Worm (Caenorhabditis elegans) whole organism, mixed stage, embryonic: ENCODE results near the gene igcm-2.

Experiments used
- M03D4.4 ChIP-seq: sonication (generic microtip); optimal IDR thresholded peaks from 2 replicates; lab custom pipeline; 2017; ENCODE audit warnings: mild to moderate bottlenecking, missing genetic modification characterization, missing compliant biosample characterization
- bed-3 ChIP-seq: fragments of 200-800 bp; sonication (Bioruptor generic); optimal IDR thresholded peaks from 3 replicates; lab custom pipeline; 2018; ENCODE audit warnings: mild to moderate bottlenecking, missing genetic modification characterization, moderate library complexity, missing compliant biosample characterization
- blmp-1 ChIP-seq: fragments of 150-350 bp; optimal IDR thresholded peaks from 2 replicates; lab custom pipeline; 2014; ENCODE audit warnings: missing biosample characterization, missing genetic modification characterization
- ceh-43 ChIP-seq: fragments of 200-800 bp; sonication (Bioruptor generic); optimal IDR thresholded peaks from 2 replicates; lab custom pipeline; 2018; ENCODE audit warnings: mild to moderate bottlenecking, missing genetic modification characterization, moderate library complexity, missing compliant biosample characterization
- ceh-83 ChIP-seq: fragments of 200-800 bp; sonication (Bioruptor generic); optimal IDR thresholded peaks from 2 replicates; lab custom pipeline; 2018; ENCODE audit warnings: mild to moderate bottlenecking, missing genetic modification characterization, missing compliant biosample characterization
- ces-1 ChIP-seq: fragments of 150-350 bp; optimal IDR thresholded peaks from 2 replicates; lab custom pipeline; 2014; ENCODE audit warnings: missing biosample characterization, missing genetic modification reagents, missing genetic modification characterization
- cnd-1 ChIP-seq: fragments of 200-800 bp; sonication (Bioruptor generic); optimal IDR thresholded peaks from 2 replicates; lab custom pipeline; 2018; ENCODE audit warnings: mild to moderate bottlenecking, missing genetic modification characterization, missing compliant biosample characterization
- drap-1 ChIP-seq: fragments of 200-800 bp; sonication (Bioruptor generic); optimal IDR thresholded peaks from 3 replicates; lab custom pipeline; 2018; ENCODE audit warnings: mild to moderate bottlenecking, missing genetic modification characterization, missing compliant biosample characterization
- elt-1 ChIP-seq: sonication (generic microtip); optimal IDR thresholded peaks from 2 replicates; lab custom pipeline; 2017; ENCODE audit warnings: missing genetic modification characterization, mild to moderate bottlenecking, missing compliant biosample characterization, antibody characterized with exemption, moderate library complexity, borderline replicate concordance; ENCODE audit not compliant: insufficient read depth
- elt-3 ChIP-seq: fragments of 150-350 bp; optimal IDR thresholded peaks from 2 replicates; lab custom pipeline; 2014; ENCODE audit warnings: missing biosample characterization, missing genetic modification characterization
- flh-1 ChIP-seq: fragments of 200-800 bp; sonication (Bioruptor generic); optimal IDR thresholded peaks from 2 replicates; lab custom pipeline; 2018; ENCODE audit warnings: mild to moderate bottlenecking, missing genetic modification characterization, moderate library complexity, missing compliant biosample characterization
- ham-2 ChIP-seq: fragments of 200-800 bp; sonication (Bioruptor generic); optimal IDR thresholded peaks from 2 replicates; lab custom pipeline; 2018; ENCODE audit warnings: mild to moderate bottlenecking, missing genetic modification characterization, missing compliant biosample characterization
- hlh-1 ChIP-seq: fragments of 150-350 bp; optimal IDR thresholded peaks from 2 replicates; lab custom pipeline; 2014; ENCODE audit warnings: missing biosample characterization, missing genetic modification reagents, missing genetic modification characterization
- lin-13 ChIP-seq: fragments of 150-350 bp; optimal IDR thresholded peaks from 2 replicates; lab custom pipeline; 2014; ENCODE audit warnings: missing biosample characterization, missing genetic modification characterization
- lin-32 ChIP-seq: fragments of 200-800 bp; sonication (Bioruptor generic); optimal IDR thresholded peaks from 2 replicates; lab custom pipeline; 2018; ENCODE audit warnings: mild to moderate bottlenecking, missing genetic modification characterization, missing compliant biosample characterization
- lsy-2 ChIP-seq: fragments of 150-350 bp; optimal IDR thresholded peaks from 2 replicates; lab custom pipeline; 2014; ENCODE audit warnings: missing biosample characterization, missing genetic modification characterization
- mab-5 ChIP-seq: fragments of 150-350 bp; optimal IDR thresholded peaks from 2 replicates; lab custom pipeline; 2014; ENCODE audit warnings: missing biosample characterization, missing genetic modification characterization
- mep-1 ChIP-seq: fragments of 150-350 bp; optimal IDR thresholded peaks from 2 replicates; lab custom pipeline; 2017; ENCODE audit warnings: missing biosample characterization, missing genetic modification reagents, missing genetic modification characterization, inconsistent platforms
- mls-2 ChIP-seq: sonication (generic microtip); optimal IDR thresholded peaks from 2 replicates; lab custom pipeline; 2016; ENCODE audit warnings: mild to moderate bottlenecking, missing genetic modification characterization, moderate library complexity, missing compliant biosample characterization
- nhr-12 ChIP-seq: fragments of 150-350 bp; optimal IDR thresholded peaks from 2 replicates; lab custom pipeline; 2014; ENCODE audit warnings: missing biosample characterization, missing genetic modification characterization
- nhr-2 ChIP-seq: fragments of 150-350 bp; optimal IDR thresholded peaks from 2 replicates; lab custom pipeline; 2014; ENCODE audit warnings: missing biosample characterization, missing genetic modification characterization
- nhr-237 ChIP-seq: fragments of 150-350 bp; optimal IDR thresholded peaks from 2 replicates; lab custom pipeline; 2014; ENCODE audit warnings: missing biosample characterization, missing genetic modification characterization
- nhr-28 ChIP-seq: fragments of 150-350 bp; optimal IDR thresholded peaks from 2 replicates; lab custom pipeline; 2014; ENCODE audit warnings: missing biosample characterization, missing genetic modification characterization
- nhr-76 ChIP-seq: sonication (generic microtip); optimal IDR thresholded peaks from 2 replicates; lab custom pipeline; 2017; ENCODE audit warnings: missing biosample characterization, missing genetic modification characterization
- pha-4 ChIP-seq: fragments of 150-350 bp; optimal IDR thresholded peaks from 2 replicates; lab custom pipeline; 2018; ENCODE audit warnings: missing biosample characterization, missing genetic modification reagents, missing genetic modification characterization
- sem-2 ChIP-seq: fragments of 200-800 bp; sonication (Bioruptor generic); optimal IDR thresholded peaks from 2 replicates; lab custom pipeline; 2018; ENCODE audit warnings: mild to moderate bottlenecking, missing genetic modification characterization, missing compliant biosample characterization
- snpc-4 ChIP-seq: fragments of 150-350 bp; optimal IDR thresholded peaks from 2 replicates; lab custom pipeline; 2014; ENCODE audit warnings: missing biosample characterization, missing genetic modification characterization
- sptf-1 ChIP-seq: sonication (generic microtip); optimal IDR thresholded peaks from 2 replicates; lab custom pipeline; 2017; ENCODE audit warnings: mild to moderate bottlenecking, missing genetic modification characterization, moderate library complexity, missing compliant biosample characterization
- tbx-8 ChIP-seq: fragments of 200-800 bp; sonication (Bioruptor generic); optimal IDR thresholded peaks from 2 replicates; lab custom pipeline; 2018; ENCODE audit warnings: mild to moderate bottlenecking, missing genetic modification characterization, moderate library complexity, missing compliant biosample characterization
- unc-120 ChIP-seq: sonication (generic microtip); optimal IDR thresholded peaks from 2 replicates; lab custom pipeline; 2017; ENCODE audit warnings: missing genetic modification characterization, missing compliant biosample characterization; ENCODE audit not compliant: poor library complexity, severe bottlenecking
- unc-39 ChIP-seq: fragments of 150-350 bp; optimal IDR thresholded peaks from 2 replicates; lab custom pipeline; 2014; ENCODE audit warnings: missing biosample characterization, missing genetic modification characterization
- unc-62 ChIP-seq: fragments of 150-350 bp; optimal IDR thresholded peaks from 2 replicates; lab custom pipeline; 2014; ENCODE audit warnings: missing biosample characterization, missing genetic modification reagents, missing genetic modification characterization
- zip-8 ChIP-seq: fragments of 150-350 bp; optimal IDR thresholded peaks from 2 replicates; lab custom pipeline; 2014; ENCODE audit warnings: missing biosample characterization, missing genetic modification characterization
- ztf-11 ChIP-seq: fragments of 150-350 bp; optimal IDR thresholded peaks from 2 replicates; lab custom pipeline; 2014; ENCODE audit warnings: missing biosample characterization, missing genetic modification characterization

igcm-2 gene

DNA sequence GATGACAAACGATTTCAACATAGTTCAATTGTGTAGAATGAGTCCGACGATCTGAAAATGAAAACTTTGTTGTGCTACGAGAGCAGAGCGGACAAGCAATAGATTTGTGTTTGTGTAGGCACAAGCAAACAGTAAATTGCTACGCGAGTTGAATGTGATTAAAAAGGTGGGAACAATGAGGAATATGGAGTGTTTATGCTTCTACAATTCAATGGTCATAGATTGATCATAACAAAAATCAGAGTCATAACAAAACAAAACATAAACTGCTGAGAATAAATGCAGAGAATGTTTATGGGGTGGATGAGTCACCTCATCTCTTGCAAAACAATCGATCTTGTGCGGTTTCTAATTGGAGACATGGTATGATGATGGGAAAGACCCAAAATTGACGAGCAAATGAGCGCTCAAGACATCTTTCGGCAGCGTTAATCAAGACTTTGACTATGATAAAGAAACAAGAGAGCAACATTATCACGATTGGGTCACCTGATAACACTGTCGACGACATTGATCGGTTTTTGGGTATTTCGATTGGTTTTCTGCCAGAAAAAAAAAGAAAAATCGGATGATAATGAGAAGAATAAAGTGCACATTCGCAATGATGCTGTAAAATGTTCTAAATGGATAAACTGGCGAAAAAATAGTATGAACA is 13.6 kb downstream of the igcm-2 start, which contains the start of gene lmp-1:
Gene lmp-1 (minus strand): TSS at position 51 of the 655 bp plus-strand sequence.
- TF ChIP-seq sem-2 (GFP tag; lab: Kevin White, UChicago): no peak
- TF ChIP-seq mab-5 (tag; lab: Kevin White, UChicago): no peak
- TF ChIP-seq lsy-2 (tag; lab: Kevin White, UChicago): no peak
- no peak for TF ChIP-seq zip-8 (tag; lab: Kevin White, UChicago)
- no peak for TF ChIP-seq unc-120
- TF ChIP-seq bed-3 (GFP tag; lab: Kevin White, UChicago): no peak
- TF ChIP-seq elt-3 (tag; lab: Kevin White, UChicago): no peak
- no peak for TF ChIP-seq lin-32 (GFP tag; lab: Kevin White, UChicago)
- TF ChIP-seq ceh-83: no peak
- TF ChIP-seq drap-1 (GFP tag; lab: Kevin White, UChicago): no peak
- TF ChIP-seq blmp-1: no peak
- TF ChIP-seq pha-4 (tag; lab: Kevin White, UChicago): no peak

DNA sequence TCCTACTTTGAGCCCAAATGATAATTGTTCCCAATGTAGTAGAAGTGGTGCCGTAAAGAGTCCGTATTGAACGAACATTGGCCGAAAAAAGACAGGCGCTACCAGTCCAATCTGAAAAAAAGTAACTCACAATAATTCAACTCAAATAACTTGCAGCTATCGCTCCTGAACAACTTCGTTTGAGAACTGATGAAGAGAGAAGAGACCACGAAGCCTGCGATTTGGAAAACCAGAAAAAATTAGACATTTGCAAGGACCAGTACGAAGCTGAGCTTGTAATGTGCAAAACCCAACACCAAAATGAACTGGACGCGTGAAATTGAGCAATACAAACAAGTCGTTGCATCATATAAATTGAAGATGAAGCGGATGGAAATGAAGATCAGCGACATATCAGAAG is 16.9 kb downstream of the igcm-2 start, which contains the start of gene C03B1.1:
Gene C03B1.1 (plus strand): TSS at position 301 of the 400 bp plus-strand sequence.
- TF ChIP-seq snpc-4 (no peak), drap-1 (GFP tag; lab: Kevin White, UChicago) (no peak), blmp-1 (no peak), flh-1 (GFP tag; lab: Kevin White, UChicago) (no peak), zip-8 (tag; lab: Kevin White, UChicago) (no peak), ceh-83 (no peak), ces-1 (no peak), cnd-1 (tag; lab: Kevin White, UChicago) (no peak), nhr-12 (tag; lab: Kevin White, UChicago) (no peak), pha-4 (tag; lab: Kevin White, UChicago) (no peak), ceh-43 (GFP tag; lab: Kevin White, UChicago) (no peak), hlh-1 (tag; lab: Kevin White, UChicago) (no peak), lsy-2 (tag; lab: Kevin White, UChicago) (no peak), sptf-1 (tag; lab: Kevin White, UChicago) (no peak), nhr-28 (tag; lab: Kevin White, UChicago) (no peak), sem-2 (GFP tag; lab: Kevin White, UChicago) (no peak), nhr-76 (tag; lab: Kevin White, UChicago) (no peak), ztf-11 (tag; lab: Kevin White, UChicago) (no peak), mab-5 (tag; lab: Kevin White, UChicago) (no peak)

DNA sequence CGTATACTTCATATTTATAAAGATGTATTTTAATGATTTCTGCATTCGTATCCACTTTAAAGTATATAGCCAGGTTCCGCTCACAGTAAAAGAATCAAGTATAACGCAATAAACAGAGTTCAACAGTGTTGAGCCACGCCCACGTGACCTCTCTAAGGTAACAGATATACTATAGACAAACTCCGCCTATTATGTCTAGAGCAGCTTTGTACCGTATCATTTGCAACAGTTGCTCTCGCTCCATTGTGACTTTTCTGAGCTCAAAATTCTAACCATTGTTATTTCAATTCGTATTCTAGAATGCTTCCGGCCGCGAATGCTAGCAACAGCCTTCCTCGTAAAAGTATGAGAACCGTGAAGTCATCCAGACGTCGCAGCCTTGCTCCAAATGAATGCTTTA is 18.0 kb downstream of the igcm-2 start, which contains the start of gene C03B1.17:
Gene C03B1.17 (plus strand): TSS at position 301 of the 400 bp plus-strand sequence.
- TF ChIP-seq nhr-28 (tag; lab: Kevin White, UChicago): no peak
- TF ChIP-seq nhr-76 (tag; lab: Kevin White, UChicago): no peak
- no peak for TF ChIP-seq zip-8 (tag; lab: Kevin White, UChicago)
- TF ChIP-seq mep-1 (tag; lab: Kevin White, UChicago): no peak
- TF ChIP-seq unc-62 (GFP tag; lab: Kevin White, UChicago): no peak
- no peak for TF ChIP-seq cnd-1 (tag; lab: Kevin White, UChicago)
- no peak for TF ChIP-seq bed-3 (GFP tag; lab: Kevin White, UChicago)
- TF ChIP-seq hlh-1 (tag; lab: Kevin White, UChicago): no peak
- TF ChIP-seq M03D4.4: no peak
- no peak for TF ChIP-seq lin-32 (GFP tag; lab: Kevin White, UChicago)
- TF ChIP-seq sem-2 (GFP tag; lab: Kevin White, UChicago): no peak
- TF ChIP-seq, all 35 proteins: peak for 0

DNA sequence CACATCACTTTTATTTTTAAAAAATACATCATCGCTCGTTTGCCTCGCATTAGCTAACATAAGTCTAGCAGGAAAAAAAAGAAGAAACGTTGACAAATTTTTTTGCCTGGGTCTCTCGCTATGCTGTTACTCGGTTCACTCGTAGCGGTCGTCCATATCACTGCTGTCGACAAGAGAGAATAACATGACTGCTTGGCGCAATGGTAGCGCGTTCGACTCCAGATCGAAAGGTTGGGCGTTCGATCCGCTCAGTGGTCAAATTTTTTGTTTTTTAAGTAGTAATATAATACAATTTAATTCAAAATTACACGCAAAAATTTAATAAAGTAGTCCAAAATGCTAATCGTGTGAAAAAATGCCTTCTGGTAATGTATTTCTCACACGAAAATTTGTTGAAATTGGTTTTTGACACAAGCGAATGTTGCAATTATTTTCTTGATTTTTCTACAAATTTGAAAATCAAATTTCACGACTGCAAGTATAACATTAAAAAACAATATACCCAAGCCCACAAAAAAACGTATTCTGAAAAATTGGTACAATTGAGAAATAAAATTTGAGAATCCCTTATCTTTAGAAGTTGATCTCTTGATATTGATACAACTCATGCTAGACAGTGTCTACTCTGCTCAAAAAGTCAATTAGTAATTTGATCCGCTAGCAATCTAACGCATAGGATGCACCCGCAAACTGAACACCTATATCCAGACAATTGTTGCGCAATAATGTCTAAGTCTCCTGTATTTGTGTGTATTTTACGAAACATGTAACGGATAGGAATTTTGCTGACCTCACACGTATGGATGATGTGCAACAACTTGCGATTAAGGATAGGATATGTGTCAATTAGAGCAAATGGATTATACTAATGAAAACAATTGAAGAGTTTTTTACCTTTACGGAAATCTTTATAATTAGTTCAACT is 19.9 kb downstream of the igcm-2 start:
- TF ChIP-seq unc-62 (GFP tag; lab: Kevin White, UChicago) (no peak), mls-2 (tag; lab: Kevin White, UChicago) (peak; percentile 77), hlh-1 (tag; lab: Kevin White, UChicago) (peak; percentile 46), flh-1 (GFP tag; lab: Kevin White, UChicago) (peak; percentile 43), unc-39 (tag; lab: Kevin White, UChicago) (no peak), blmp-1 (no peak), ceh-43 (GFP tag; lab: Kevin White, UChicago) (peak; percentile 58), drap-1 (GFP tag; lab: Kevin White, UChicago) (peak; percentile 79), tbx-8 (GFP tag; lab: Kevin White, UChicago) (peak; percentile 79), M03D4.4 (peak; percentile 83), ces-1 (no peak), lin-13 (tag; lab: Kevin White, UChicago) (no peak), cnd-1 (tag; lab: Kevin White, UChicago) (peak; percentile 68), ceh-83 (peak; percentile 84), sem-2 (GFP tag; lab: Kevin White, UChicago) (peak; percentile 71), mep-1 (tag; lab: Kevin White, UChicago) (peak; percentile 11), elt-1 (tag; lab: Kevin White, UChicago) (no peak), zip-8 (tag; lab: Kevin White, UChicago) (peak; percentile 76), sptf-1 (tag; lab: Kevin White, UChicago) (peak; percentile 88), mab-5 (tag; lab: Kevin White, UChicago) (peak; percentile 22), snpc-4 (no peak), unc-120 (peak; percentile 59), ztf-11 (tag; lab: Kevin White, UChicago) (no peak), ham-2 (GFP tag; lab: Kevin White, UChicago) (peak; percentile 47), nhr-237 (peak; percentile 20), nhr-2 (tag; lab: Kevin White, UChicago) (peak; percentile 66), lsy-2 (tag; lab: Kevin White, UChicago) (no peak), elt-3 (tag; lab: Kevin White, UChicago) (no peak), bed-3 (GFP tag; lab: Kevin White, UChicago) (peak; percentile 71), lin-32 (GFP tag; lab: Kevin White, UChicago) (peak; percentile 37)
